Fruit fly (Drosophila melanogaster) whole organism, embryonic: ENCODE results near the gene CG18661.

Experiments
- Aef1 ChIP-seq: fragments of 200-800 bp; sonication (Bioruptor generic); IDR thresholded peaks from 3 replicates; pipeline ENCODE4 v1.3.6; 2022; ENCODE audit warnings: missing biosample characterization, missing genetic modification characterization
- Bdp1 ChIP-seq: fragments of 200-800 bp; sonication (Bioruptor generic); optimal IDR thresholded peaks from 3 replicates; lab custom pipeline; 2016; ENCODE audit warnings: missing biosample characterization, missing genetic modification characterization
- CG10959 ChIP-seq: fragments of 200-800 bp; sonication (Bioruptor generic); IDR thresholded peaks from 2 replicates; pipeline ENCODE4 v1.3.6; 2022; ENCODE audit warnings: missing biosample characterization, missing genetic modification characterization
- CG11085 ChIP-seq: fragments of 200-800 bp; sonication (Bioruptor generic); IDR thresholded peaks from 2 replicates; pipeline ENCODE4 v1.3.6; 2022; ENCODE audit warnings: missing biosample characterization, missing genetic modification characterization
- CG1233 ChIP-seq: fragments of 200-800 bp; sonication (Bioruptor generic); optimal IDR thresholded peaks from 4 replicates; lab custom pipeline; 2018; ENCODE audit warnings: missing biosample characterization, mild to moderate bottlenecking, missing genetic modification characterization
- CG1647 ChIP-seq: fragments of 200-800 bp; sonication (Bioruptor generic); optimal IDR thresholded peaks from 3 replicates; lab custom pipeline; 2016; ENCODE audit warnings: missing biosample characterization, missing genetic modification characterization
- CG18764 ChIP-seq: fragments of 200-800 bp; sonication (Bioruptor generic); optimal IDR thresholded peaks from 3 replicates; lab custom pipeline; 2016; ENCODE audit warnings: missing biosample characterization, missing genetic modification characterization
- CG2120 ChIP-seq: fragments of 200-800 bp; sonication (Bioruptor generic); optimal IDR thresholded peaks from 3 replicates; lab custom pipeline; 2016; ENCODE audit warnings: missing biosample characterization, missing genetic modification characterization
- CG2889 ChIP-seq: fragments of 200-800 bp; sonication (Bioruptor generic); IDR thresholded peaks from 3 replicates; pipeline ENCODE4 v1.3.6; 2022; ENCODE audit warnings: missing biosample characterization, missing genetic modification characterization
- CG31365 ChIP-seq: fragments of 200-800 bp; sonication (Bioruptor generic); optimal IDR thresholded peaks from 2 replicates; lab custom pipeline; 2018; ENCODE audit warnings: missing biosample characterization, mild to moderate bottlenecking, missing genetic modification characterization
- CG31441 ChIP-seq: fragments of 200-800 bp; sonication (Bioruptor generic); IDR thresholded peaks from 2 replicates; pipeline ENCODE4 v1.3.6; 2022; ENCODE audit warnings: missing biosample characterization, missing genetic modification characterization
- CG33557 ChIP-seq: fragments of 200-800 bp; sonication (Bioruptor generic); optimal IDR thresholded peaks from 2 replicates; lab custom pipeline; 2019; ENCODE audit warnings: missing biosample characterization, mild to moderate bottlenecking, missing genetic modification characterization, moderate library complexity
- CG4404 ChIP-seq: fragments of 200-800 bp; sonication (Bioruptor generic); IDR thresholded peaks from 2 replicates; pipeline ENCODE4 v1.3.6; 2022; ENCODE audit warnings: missing biosample characterization, missing genetic modification characterization
- CG6683 ChIP-seq: fragments of 200-800 bp; sonication (Bioruptor generic); optimal IDR thresholded peaks from 2 replicates; lab custom pipeline; 2017; ENCODE audit warnings: missing biosample characterization, mild to moderate bottlenecking, missing genetic modification characterization, missing genetic modification reagents
- CG6791 ChIP-seq: fragments of 200-800 bp; sonication (Bioruptor generic); IDR thresholded peaks from 3 replicates; pipeline ENCODE4 v1.3.6; 2022; ENCODE audit warnings: missing biosample characterization, missing genetic modification characterization; ENCODE audit not compliant: partially characterized antibody
- CG7987 ChIP-seq: fragments of 200-800 bp; sonication (Bioruptor generic); optimal IDR thresholded peaks from 2 replicates; lab custom pipeline; 2018; ENCODE audit warnings: missing biosample characterization, mild to moderate bottlenecking, missing genetic modification characterization, moderate library complexity
- CG8944 ChIP-seq: fragments of 200-800 bp; sonication (Bioruptor generic); optimal IDR thresholded peaks from 3 replicates; lab custom pipeline; 2016; ENCODE audit warnings: missing biosample characterization, missing genetic modification characterization
- CG9437 ChIP-seq: fragments of 200-800 bp; sonication (Bioruptor generic); optimal IDR thresholded peaks from 2 replicates; lab custom pipeline; 2018; ENCODE audit warnings: missing biosample characterization, mild to moderate bottlenecking, missing genetic modification characterization
- Chrac-16 ChIP-seq: fragments of 200-800 bp; sonication (Bioruptor generic); optimal IDR thresholded peaks from 3 replicates; lab custom pipeline; 2016; ENCODE audit warnings: missing biosample characterization, missing genetic modification characterization
- D ChIP-seq, 2 experiments: fragments of 200-800 bp in 1 of 2; fragments of >200 bp in 1 of 2; sonication (Bioruptor generic) in 1 of 2; optimal IDR thresholded peaks; 2 replicates in 1 of 2; 3 replicates in 1 of 2; lab custom pipeline; 2017; ENCODE audit warnings: mild to moderate bottlenecking in 1 of 2, missing biosample characterization in 1 of 2, missing genetic modification characterization in 1 of 2, missing genetic modification reagents in 1 of 2
- Doc3 ChIP-seq: fragments of 200-800 bp; sonication (Bioruptor generic); IDR thresholded peaks from 3 replicates; pipeline ENCODE4 v1.3.6; 2022; ENCODE audit warnings: missing biosample characterization, missing genetic modification characterization; ENCODE audit not compliant: partially characterized antibody
- Hr78 ChIP-seq, 2 experiments: fragments of 200-800 bp in 1 of 2; fragments of >200 bp in 1 of 2; sonication (Bioruptor generic) in 1 of 2; optimal IDR thresholded peaks; 2 replicates each; lab custom pipeline; 2017 to 2019; ENCODE audit warnings: missing biosample characterization in 2 of 2, missing genetic modification characterization in 2 of 2, mild to moderate bottlenecking in 1 of 2, moderate library complexity in 1 of 2
- Hsf ChIP-seq: fragments of 200-800 bp; sonication (Bioruptor generic); optimal IDR thresholded peaks from 3 replicates; lab custom pipeline; 2016; ENCODE audit warnings: missing biosample characterization, missing genetic modification characterization
- Lpt ChIP-seq: fragments of >200 bp; optimal IDR thresholded peaks from 2 replicates; lab custom pipeline; 2018; ENCODE audit warnings: missing biosample characterization, missing genetic modification characterization
- Meics ChIP-seq: fragments of 200-800 bp; sonication (Bioruptor generic); optimal IDR thresholded peaks from 2 replicates; lab custom pipeline; 2017; ENCODE audit warnings: missing biosample characterization, mild to moderate bottlenecking, missing genetic modification characterization
- Nf-YA ChIP-seq: fragments of 200-800 bp; sonication (Bioruptor generic); IDR thresholded peaks from 2 replicates; pipeline ENCODE4 v1.3.6; 2022; ENCODE audit warnings: missing biosample characterization, missing genetic modification characterization
- Xrp1 ChIP-seq: fragments of 200-800 bp; sonication (Bioruptor generic); IDR thresholded peaks from 2 replicates; pipeline ENCODE4 v1.3.6; 2022; ENCODE audit warnings: missing biosample characterization, missing genetic modification characterization
- abd-A ChIP-seq: fragments of 200-800 bp; sonication (Bioruptor generic); optimal IDR thresholded peaks from 3 replicates; lab custom pipeline; 2019; ENCODE audit warnings: missing biosample characterization, mild to moderate bottlenecking, missing genetic modification characterization, moderate library complexity
- amos ChIP-seq: fragments of 200-800 bp; sonication (Bioruptor generic); IDR thresholded peaks from 2 replicates; pipeline ENCODE4 v1.3.6; 2022; ENCODE audit warnings: missing biosample characterization, missing genetic modification characterization; ENCODE audit not compliant: partially characterized antibody
- ap ChIP-seq: fragments of 200-800 bp; sonication (Bioruptor generic); IDR thresholded peaks from 2 replicates; pipeline ENCODE4 v1.3.6; 2022; ENCODE audit warnings: missing biosample characterization, missing genetic modification characterization
- chinmo ChIP-seq: fragments of 200-800 bp; sonication (Bioruptor generic); IDR thresholded peaks from 4 replicates; pipeline ENCODE4 v1.3.6; 2022; ENCODE audit warnings: missing biosample characterization, missing genetic modification characterization; ENCODE audit not compliant: partially characterized antibody
- crc ChIP-seq: fragments of 200-800 bp; sonication (Bioruptor generic); optimal IDR thresholded peaks from 2 replicates; lab custom pipeline; 2016; ENCODE audit warnings: missing biosample characterization, missing genetic modification characterization
- dati ChIP-seq: fragments of 200-800 bp; sonication (Bioruptor generic); IDR thresholded peaks from 2 replicates; pipeline ENCODE4 v1.3.6; 2022; ENCODE audit warnings: missing biosample characterization, missing genetic modification characterization
- gcm ChIP-seq: fragments of 200-800 bp; sonication (Bioruptor generic); optimal IDR thresholded peaks from 2 replicates; lab custom pipeline; 2019; ENCODE audit warnings: missing biosample characterization, mild to moderate bottlenecking, missing genetic modification characterization, moderate library complexity
- gem ChIP-seq: fragments of 200-800 bp; sonication (Bioruptor generic); optimal IDR thresholded peaks from 2 replicates; lab custom pipeline; 2019; ENCODE audit warnings: missing biosample characterization, mild to moderate bottlenecking, missing genetic modification characterization, moderate library complexity
- grau ChIP-seq: fragments of 200-800 bp; optimal IDR thresholded peaks from 3 replicates; lab custom pipeline; 2019; ENCODE audit warnings: missing biosample characterization, mild to moderate bottlenecking, missing genetic modification characterization, moderate library complexity
- lmd ChIP-seq: fragments of 200-800 bp; sonication (Bioruptor generic); IDR thresholded peaks from 2 replicates; pipeline ENCODE4 v1.3.6; 2022; ENCODE audit warnings: missing biosample characterization, missing genetic modification characterization
- lola ChIP-seq, 3 experiments: fragments of >200 bp in 2 of 3; fragments of 200-800 bp in 1 of 3; sonication (Bioruptor generic) in 1 of 3; optimal IDR thresholded peaks; 2 replicates each; lab custom pipeline; 2017 to 2019; ENCODE audit warnings: missing biosample characterization in 3 of 3, missing genetic modification characterization in 3 of 3, mild to moderate bottlenecking in 1 of 3, moderate library complexity in 1 of 3
- luna ChIP-seq: fragments of 200-800 bp; sonication (Bioruptor generic); optimal IDR thresholded peaks from 2 replicates; lab custom pipeline; 2016; ENCODE audit warnings: missing biosample characterization, missing genetic modification characterization
- phol ChIP-seq: fragments of 200-800 bp; sonication (Bioruptor generic); optimal IDR thresholded peaks from 3 replicates; lab custom pipeline; 2018; ENCODE audit warnings: missing biosample characterization, mild to moderate bottlenecking, missing genetic modification characterization, moderate library complexity
- pros ChIP-seq: fragments of 200-800 bp; sonication (Bioruptor generic); optimal IDR thresholded peaks from 3 replicates; lab custom pipeline; 2019; ENCODE audit warnings: missing biosample characterization, mild to moderate bottlenecking, missing genetic modification characterization, moderate library complexity
- psq ChIP-seq: fragments of 200-800 bp; sonication (Bioruptor generic); optimal IDR thresholded peaks from 2 replicates; lab custom pipeline; 2017; ENCODE audit warnings: missing biosample characterization, missing genetic modification characterization
- pzg ChIP-seq: fragments of 200-800 bp; sonication (Bioruptor generic); optimal IDR thresholded peaks from 3 replicates; lab custom pipeline; 2018; ENCODE audit warnings: missing biosample characterization, mild to moderate bottlenecking, missing genetic modification characterization, moderate library complexity
- salm ChIP-seq: fragments of 200-800 bp; sonication (Bioruptor generic); optimal IDR thresholded peaks from 2 replicates; lab custom pipeline; 2018; ENCODE audit warnings: missing biosample characterization, mild to moderate bottlenecking, missing genetic modification characterization
- sob ChIP-seq: fragments of 200-800 bp; sonication (Bioruptor generic); IDR thresholded peaks from 2 replicates; pipeline ENCODE4 v1.3.6; 2022; ENCODE audit warnings: missing biosample characterization, missing genetic modification characterization
- trem ChIP-seq: fragments of 200-800 bp; optimal IDR thresholded peaks from 3 replicates; lab custom pipeline; 2019; ENCODE audit warnings: missing biosample characterization, mild to moderate bottlenecking, missing genetic modification characterization, moderate library complexity
- wor ChIP-seq: fragments of 200-800 bp; sonication (Bioruptor generic); IDR thresholded peaks from 2 replicates; pipeline ENCODE4 v1.3.6; 2022; ENCODE audit warnings: missing biosample characterization, missing genetic modification characterization
- zfh2 ChIP-seq: fragments of 200-800 bp; sonication (Bioruptor generic); optimal IDR thresholded peaks from 2 replicates; lab custom pipeline; 2016; ENCODE audit warnings: missing biosample characterization, missing genetic modification characterization

The CG18661 gene

dm6 chr2L:8952194-8953037, 45.0 kb upstream of the CG18661 start:
- TF ChIP-seq phol (tag; lab: Kevin White, UChicago): peak; percentile 35
- peak; percentile 16 for TF ChIP-seq CG9437
- TF ChIP-seq lola (GFP tag; optimal IDR thresholded peaks at IDR 0.05; lab: Kevin White, UChicago): peak in 1 of 3 experiments; percentile 19
- peak; percentile 31; the same call in 1 of the 2 replicates for TF ChIP-seq CG11085 (GFP tag; lab: Robert Waterston, UW)
- TF ChIP-seq CG31441 (GFP tag; lab: Robert Waterston, UW): 0 out of 2 replicates have a peak, but pooled peaks have one; percentile 37
- TF ChIP-seq lmd (GFP tag; lab: Robert Waterston, UW): peak; percentile 60
- no peak for TF ChIP-seq CG10959 (GFP tag; lab: Robert Waterston, UW)
- no peak for TF ChIP-seq Hr78 (GFP tag; optimal IDR thresholded peaks at IDR 0.05; lab: Kevin White, UChicago)
- no peak for TF ChIP-seq CG2889 (GFP tag; lab: Robert Waterston, UW)
- TF ChIP-seq Nf-YA: no peak
- no peak; the same call in 1 of the 3 replicates for TF ChIP-seq CG6791 (GFP tag; lab: Robert Waterston, UW)
- no peak for TF ChIP-seq luna
- peak; percentile 44; the same call in 2 of the 3 replicates for TF ChIP-seq Aef1 (GFP tag; lab: Robert Waterston, UW)
- peak; percentile 33 for TF ChIP-seq CG8944 (GFP tag; lab: Kevin White, UChicago)
- TF ChIP-seq CG31365 (tag; lab: Kevin White, UChicago): no peak
- TF ChIP-seq CG4404 (GFP tag; lab: Robert Waterston, UW): no peak
- TF ChIP-seq salm (tag; lab: Kevin White, UChicago): no peak
- no peak for TF ChIP-seq CG1233 (GFP tag; lab: Kevin White, UChicago)
- peak; percentile 47 for TF ChIP-seq grau
- peak; percentile 36; the same call in 1 of the 2 replicates for TF ChIP-seq sob (GFP tag; lab: Robert Waterston, UW)
- peak; percentile 83 for TF ChIP-seq amos (GFP tag; lab: Robert Waterston, UW)
- TF ChIP-seq CG6683: no peak
- no peak for TF ChIP-seq dati
- TF ChIP-seq Chrac-16 (GFP tag; lab: Kevin White, UChicago): peak; percentile 55
- TF ChIP-seq CG33557: no peak
- peak; percentile 37 for TF ChIP-seq zfh2 (GFP tag; lab: Kevin White, UChicago)
- no peak for TF ChIP-seq ap (GFP tag; lab: Robert Waterston, UW)
- no peak for TF ChIP-seq CG7987
- TF ChIP-seq Bdp1: no peak
- no peak for TF ChIP-seq gcm (GFP tag; lab: Kevin White, UChicago)
- TF ChIP-seq Meics (GFP tag; lab: Kevin White, UChicago): peak; percentile 77
- TF ChIP-seq psq: no peak
- no peak for TF ChIP-seq chinmo (GFP tag; lab: Robert Waterston, UW)
- TF ChIP-seq Hsf (GFP tag; lab: Kevin White, UChicago): peak; percentile 28
- TF ChIP-seq CG18764: peak; percentile 29
- TF ChIP-seq wor (GFP tag; lab: Robert Waterston, UW): no peak
- peak; percentile 9 for TF ChIP-seq pzg (GFP tag; lab: Kevin White, UChicago)
- TF ChIP-seq CG1647 (GFP tag; lab: Kevin White, UChicago): no peak
- TF ChIP-seq D (optimal IDR thresholded peaks at IDR 0.05; lab: Kevin White, UChicago): no peak
- no peak for TF ChIP-seq D (GFP tag; optimal IDR thresholded peaks at IDR 0.05; lab: Kevin White, UChicago)
- TF ChIP-seq CG2120 (GFP tag; lab: Kevin White, UChicago): peak; percentile 72
- no peak for TF ChIP-seq Lpt (GFP tag; lab: Kevin White, UChicago)
- no peak for TF ChIP-seq pros (GFP tag; lab: Kevin White, UChicago)
- no peak for TF ChIP-seq crc (GFP tag; lab: Kevin White, UChicago)
- peak; percentile 61 for TF ChIP-seq gem (tag; lab: Kevin White, UChicago)
- peak; percentile 61; the same call in 1 of the 2 replicates for TF ChIP-seq Xrp1 (GFP tag; lab: Robert Waterston, UW)
- no peak for TF ChIP-seq Doc3 (GFP tag; lab: Robert Waterston, UW)
- no peak for TF ChIP-seq abd-A (tag; lab: Kevin White, UChicago)
- peak; percentile 35 for TF ChIP-seq trem
